Fruit fly (Drosophila melanogaster): ENCODE measurements around the gene CG45079.

- TF ChIP-seq CTCF (optimal IDR thresholded peaks at IDR 0.05) (no peak), CG8478 (optimal IDR thresholded peaks at IDR 0.05) (no peak)
Measured at dm6 chr3R:17142304-17142703, 18.0 kb downstream of the CG45079 start, which contains the start of gene TwdlW.

Data from S2 (cell line).